Worm (Caenorhabditis elegans) whole organism, L2 larva: ENCODE measurements around the gene nas-19.
A peak's percentile ranks its signal among the peaks of the same experiment; 100 is the strongest.

Source experiments
- C34F6.9 ChIP-seq: fragments of 150-350 bp; optimal IDR thresholded peaks from 2 replicates; lab custom pipeline; 2014; ENCODE audit warnings: missing biosample characterization, missing genetic modification characterization
- R02D3.7 ChIP-seq: fragments of 150-350 bp; optimal IDR thresholded peaks from 2 replicates; lab custom pipeline; 2014; ENCODE audit warnings: missing biosample characterization, missing genetic modification characterization
- Y55F3AM.14 ChIP-seq: fragments of 200-800 bp; sonication (Bioruptor generic); optimal IDR thresholded peaks from 2 replicates; lab custom pipeline; 2018; ENCODE audit warnings: mild to moderate bottlenecking, missing genetic modification characterization, missing compliant biosample characterization
- ZK546.5 ChIP-seq: sonication (generic microtip); optimal IDR thresholded peaks from 2 replicates; lab custom pipeline; 2017; ENCODE audit warnings: missing biosample characterization, missing genetic modification characterization
- alr-1 ChIP-seq: fragments of 150-350 bp; optimal IDR thresholded peaks from 2 replicates; lab custom pipeline; 2014; ENCODE audit warnings: missing biosample characterization, missing genetic modification characterization
- ama-1 ChIP-seq: fragments of 150-350 bp; optimal IDR thresholded peaks from 2 replicates; lab custom pipeline; 2018; ENCODE audit warnings: inconsistent platforms
- blmp-1 ChIP-seq: sonication (generic microtip); optimal IDR thresholded peaks from 2 replicates; lab custom pipeline; 2017; ENCODE audit warnings: missing genetic modification characterization, mild to moderate bottlenecking, missing compliant biosample characterization, antibody characterized with exemption, moderate library complexity; ENCODE audit not compliant: insufficient read depth
- ceh-16 ChIP-seq: fragments of 150-350 bp; optimal IDR thresholded peaks from 2 replicates; lab custom pipeline; 2014; ENCODE audit warnings: missing biosample characterization, missing genetic modification characterization
- ceh-82 ChIP-seq: fragments of 150-350 bp; optimal IDR thresholded peaks from 2 replicates; lab custom pipeline; 2014; ENCODE audit warnings: missing biosample characterization, missing genetic modification characterization
- crh-2 ChIP-seq: sonication (generic microtip); optimal IDR thresholded peaks from 2 replicates; lab custom pipeline; 2017; ENCODE audit warnings: missing biosample characterization, missing genetic modification characterization
- dmd-4 ChIP-seq: sonication (generic microtip); optimal IDR thresholded peaks from 2 replicates; lab custom pipeline; 2017; ENCODE audit warnings: missing biosample characterization, missing genetic modification characterization
- egl-27 ChIP-seq: sonication (generic microtip); optimal IDR thresholded peaks from 3 replicates; lab custom pipeline; 2017; ENCODE audit warnings: missing biosample characterization, missing genetic modification reagents, missing genetic modification characterization
- elt-1 ChIP-seq: fragments of 150-350 bp; optimal IDR thresholded peaks from 2 replicates; lab custom pipeline; 2014; ENCODE audit warnings: missing biosample characterization, missing genetic modification characterization
- elt-3 ChIP-seq: sonication (generic microtip); optimal IDR thresholded peaks from 2 replicates; lab custom pipeline; 2017; ENCODE audit warnings: missing biosample characterization, missing genetic modification characterization
- fos-1 ChIP-seq: fragments of 150-350 bp; optimal IDR thresholded peaks from 2 replicates; lab custom pipeline; 2014; ENCODE audit warnings: missing biosample characterization, missing genetic modification characterization
- lin-11 ChIP-seq: fragments of 150-350 bp; sonication (generic microtip); optimal IDR thresholded peaks from 2 replicates; lab custom pipeline; 2014; ENCODE audit warnings: missing biosample characterization, missing genetic modification characterization, inconsistent platforms, mixed read lengths
- lin-39 ChIP-seq: fragments of 150-350 bp; optimal IDR thresholded peaks from 2 replicates; lab custom pipeline; 2014; ENCODE audit warnings: missing biosample characterization, missing genetic modification reagents, missing genetic modification characterization
- lsy-2 ChIP-seq, 2 experiments: fragments of 150-350 bp in 1 of 2; sonication (generic microtip) in 1 of 2; optimal IDR thresholded peaks; 2 replicates each; lab custom pipeline; 2014 to 2017; ENCODE audit warnings: missing biosample characterization in 2 of 2, missing genetic modification characterization in 2 of 2
- mab-5 ChIP-seq: fragments of 150-350 bp; optimal IDR thresholded peaks from 2 replicates; lab custom pipeline; 2014; ENCODE audit warnings: missing biosample characterization, missing genetic modification characterization
- mbf-1 ChIP-seq: sonication (generic microtip); optimal IDR thresholded peaks from 2 replicates; lab custom pipeline; 2017; ENCODE audit warnings: missing biosample characterization, missing genetic modification characterization
- mdl-1 ChIP-seq, 2 experiments: fragments of 150-350 bp in 1 of 2; sonication (generic microtip) in 1 of 2; optimal IDR thresholded peaks; 2 replicates each; lab custom pipeline; 2017; ENCODE audit warnings: missing biosample characterization in 2 of 2, missing genetic modification characterization in 2 of 2
- nhr-10 ChIP-seq: sonication (generic microtip); optimal IDR thresholded peaks from 2 replicates; lab custom pipeline; 2017; ENCODE audit warnings: missing biosample characterization, missing genetic modification characterization
- nhr-11 ChIP-seq: fragments of 150-350 bp; optimal IDR thresholded peaks from 2 replicates; lab custom pipeline; 2014; ENCODE audit warnings: missing biosample characterization, missing genetic modification characterization
- nhr-129 ChIP-seq: fragments of 150-350 bp; optimal IDR thresholded peaks from 2 replicates; lab custom pipeline; 2014; ENCODE audit warnings: missing biosample characterization, missing genetic modification characterization
- nhr-21 ChIP-seq: fragments of 150-350 bp; optimal IDR thresholded peaks from 2 replicates; lab custom pipeline; 2014; ENCODE audit warnings: missing biosample characterization, missing genetic modification characterization
- nhr-23 ChIP-seq: fragments of 150-350 bp; optimal IDR thresholded peaks from 2 replicates; lab custom pipeline; 2014; ENCODE audit warnings: missing biosample characterization, missing genetic modification reagents, missing genetic modification characterization
- nhr-237 ChIP-seq: fragments of 150-350 bp; optimal IDR thresholded peaks from 2 replicates; lab custom pipeline; 2014; ENCODE audit warnings: missing biosample characterization, missing genetic modification characterization
- nhr-25 ChIP-seq: fragments of 150-350 bp; sonication (generic microtip); optimal IDR thresholded peaks from 3 replicates; lab custom pipeline; 2014; ENCODE audit warnings: missing biosample characterization, missing genetic modification characterization
- nhr-6 ChIP-seq: fragments of 150-350 bp; optimal IDR thresholded peaks from 2 replicates; lab custom pipeline; 2014; ENCODE audit warnings: missing biosample characterization, missing genetic modification characterization
- nhr-77 ChIP-seq: fragments of 150-350 bp; optimal IDR thresholded peaks from 2 replicates; lab custom pipeline; 2014; ENCODE audit warnings: missing biosample characterization, missing genetic modification characterization
- peb-1 ChIP-seq: fragments of 150-350 bp; optimal IDR thresholded peaks from 2 replicates; lab custom pipeline; 2014; ENCODE audit warnings: missing biosample characterization, missing genetic modification characterization
- sem-4 ChIP-seq: fragments of 150-350 bp; optimal IDR thresholded peaks from 2 replicates; lab custom pipeline; 2014; ENCODE audit warnings: missing biosample characterization, missing genetic modification reagents, missing genetic modification characterization
- skn-1 ChIP-seq: sonication (generic microtip); optimal IDR thresholded peaks from 2 replicates; lab custom pipeline; 2017; ENCODE audit warnings: missing biosample characterization, missing genetic modification characterization
- sma-9 ChIP-seq, 2 experiments: fragments of 150-350 bp in 1 of 2; sonication (generic microtip) in 1 of 2; optimal IDR thresholded peaks; 2 replicates each; lab custom pipeline; 2014 to 2016; ENCODE audit warnings: missing genetic modification characterization in 2 of 2, mild to moderate bottlenecking in 1 of 2, missing biosample characterization in 1 of 2, missing compliant biosample characterization in 1 of 2, missing genetic modification reagents in 1 of 2, moderate library complexity in 1 of 2
- snpc-4 ChIP-seq: fragments of 150-350 bp; optimal IDR thresholded peaks from 2 replicates; lab custom pipeline; 2014; ENCODE audit warnings: missing biosample characterization, missing genetic modification characterization
- unc-39 ChIP-seq: fragments of 150-350 bp; optimal IDR thresholded peaks from 2 replicates; lab custom pipeline; 2014; ENCODE audit warnings: missing biosample characterization, missing genetic modification characterization
- unc-55 ChIP-seq: fragments of 150-350 bp; sonication (generic microtip); optimal IDR thresholded peaks from 3 replicates; lab custom pipeline; 2014; ENCODE audit warnings: missing biosample characterization, missing genetic modification reagents, missing genetic modification characterization
- unc-62 ChIP-seq: fragments of 150-350 bp; optimal IDR thresholded peaks from 2 replicates; lab custom pipeline; 2014; ENCODE audit warnings: missing biosample characterization, missing genetic modification reagents, missing genetic modification characterization
- zag-1 ChIP-seq: fragments of 150-350 bp; optimal IDR thresholded peaks from 2 replicates; lab custom pipeline; 2014; ENCODE audit warnings: missing biosample characterization, missing genetic modification characterization
- ztf-1 ChIP-seq: fragments of 200-800 bp; sonication (Bioruptor generic); conservative IDR thresholded peaks from 2 replicates; pipeline ENCODE4 v1.3.6; 2022; ENCODE audit warnings: missing genetic modification characterization, missing compliant biosample characterization
- ztf-11 ChIP-seq: sonication (generic microtip); optimal IDR thresholded peaks from 2 replicates; lab custom pipeline; 2017; ENCODE audit warnings: missing biosample characterization, missing genetic modification characterization
- ztf-4 ChIP-seq: fragments of 150-350 bp; optimal IDR thresholded peaks from 2 replicates; lab custom pipeline; 2014; ENCODE audit warnings: missing biosample characterization, missing genetic modification characterization

The nas-19 gene

ce11 chrV:11428728-11429127, 26.2 kb upstream of the nas-19 start:
- peak; percentile 36 for TF ChIP-seq C34F6.9 (tag; lab: Kevin White, UChicago)
- TF ChIP-seq blmp-1 (tag; lab: Kevin White, UChicago): no peak
- no peak for TF ChIP-seq mab-5 (tag; lab: Kevin White, UChicago)
- TF ChIP-seq nhr-25 (tag; lab: Kevin White, UChicago): no peak
- TF ChIP-seq zag-1 (tag; lab: Kevin White, UChicago): peak; percentile 43

DNA sequence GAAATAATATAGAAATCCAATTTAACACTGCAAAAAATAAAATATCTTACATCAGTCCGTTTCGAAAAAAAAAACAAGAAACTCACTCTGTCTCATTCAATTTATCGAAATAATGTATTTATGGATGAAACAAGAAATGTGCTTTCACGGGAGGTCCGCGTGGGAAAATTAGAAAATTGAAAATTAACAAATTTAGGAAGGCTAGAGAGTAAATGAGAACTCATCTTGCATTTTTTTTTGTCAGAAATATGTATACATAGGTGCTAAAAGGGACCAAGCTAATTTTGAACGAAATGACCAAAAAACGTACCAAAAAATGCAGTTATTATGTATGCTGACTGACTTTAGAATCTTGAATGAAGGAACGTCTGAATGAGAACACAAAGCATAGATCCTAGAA, 22.1 kb upstream of the nas-19 start, which contains the start of gene T26H10.2:
T26H10.2 (minus strand) TSS at position 101 of the 400 bp plus-strand sequence.
- no peak for TF ChIP-seq ztf-4
- TF ChIP-seq alr-1 (tag; lab: Kevin White, UChicago): no peak
- no peak for TF ChIP-seq sem-4

ce11 chrV:11421605-11422004, 19.1 kb upstream of the nas-19 start, which contains the start of gene des-2:
TSS of gene des-2 (minus strand) at chrV:11421705.
- TF ChIP-seq lsy-2 (tag; optimal IDR thresholded peaks at IDR 0.05; lab: Kevin White, UChicago) (no peak), skn-1 (tag; lab: Kevin White, UChicago) (no peak), nhr-23 (no peak), elt-3 (no peak), crh-2 (tag; lab: Kevin White, UChicago) (no peak), nhr-237 (no peak), unc-55 (GFP tag; lab: Kevin White, UChicago) (no peak), snpc-4 (no peak), ztf-11 (tag; lab: Kevin White, UChicago) (no peak), fos-1 (tag; lab: Kevin White, UChicago) (no peak)

ce11 chrV:11415059-11415458, 12.5 kb upstream of the nas-19 start, which contains the start of gene deg-3:
TSS of gene deg-3 (minus strand) at chrV:11415159.
- TF ChIP-seq sem-4: no peak
- TF ChIP-seq ceh-16 (tag; lab: Kevin White, UChicago): no peak
- no peak for TF ChIP-seq C34F6.9 (tag; lab: Kevin White, UChicago)
- TF ChIP-seq nhr-10: no peak
- TF ChIP-seq mdl-1 (tag; optimal IDR thresholded peaks at IDR 0.05; lab: Kevin White, UChicago): no peak
- TF ChIP-seq alr-1 (tag; lab: Kevin White, UChicago): no peak
- TF ChIP-seq nhr-6 (tag; lab: Kevin White, UChicago): no peak
- TF ChIP-seq mbf-1 (tag; lab: Kevin White, UChicago): no peak
- no peak for TF ChIP-seq nhr-21
- TF ChIP-seq unc-62 (GFP tag; lab: Kevin White, UChicago): no peak
- no peak for TF ChIP-seq unc-55 (GFP tag; lab: Kevin White, UChicago)
- no peak for TF ChIP-seq dmd-4
- no peak for TF ChIP-seq crh-2 (tag; lab: Kevin White, UChicago)

ce11 chrV:11412125-11412524, 9.6 kb upstream of the nas-19 start:
- TF ChIP-seq unc-39 (no peak), lin-11 (no peak), ztf-11 (tag; lab: Kevin White, UChicago) (no peak), alr-1 (tag; lab: Kevin White, UChicago) (no peak), ZK546.5 (tag; lab: Kevin White, UChicago) (no peak), nhr-129 (tag; lab: Kevin White, UChicago) (peak; percentile 48), sma-9 (GFP tag; optimal IDR thresholded peaks at IDR 0.05; lab: Kevin White, UChicago) (peak; percentile 63), sma-9 (tag; optimal IDR thresholded peaks at IDR 0.05; lab: Kevin White, UChicago) (no peak), elt-1 (tag; lab: Kevin White, UChicago) (no peak), unc-55 (GFP tag; lab: Kevin White, UChicago) (no peak), peb-1 (tag; lab: Kevin White, UChicago) (no peak), mbf-1 (tag; lab: Kevin White, UChicago) (no peak), blmp-1 (tag; lab: Kevin White, UChicago) (no peak), nhr-23 (no peak), sem-4 (no peak), elt-3 (no peak), mab-5 (tag; lab: Kevin White, UChicago) (no peak), nhr-77 (tag; lab: Kevin White, UChicago) (no peak), nhr-10 (no peak), nhr-21 (peak; percentile 13), zag-1 (tag; lab: Kevin White, UChicago) (no peak), ztf-1 (GFP tag; lab: Robert Waterston, UW) (no peak), fos-1 (tag; lab: Kevin White, UChicago) (peak; percentile 61), ceh-82 (tag; lab: Kevin White, UChicago) (no peak), mdl-1 (tag; optimal IDR thresholded peaks at IDR 0.05; lab: Kevin White, UChicago) (no peak), nhr-237 (no peak), nhr-11 (no peak), C34F6.9 (tag; lab: Kevin White, UChicago) (no peak), ama-1 (lab: Kevin White, UChicago) (no peak), Y55F3AM.14 (GFP tag; lab: Kevin White, UChicago) (no peak), unc-62 (GFP tag; lab: Kevin White, UChicago) (no peak), snpc-4 (peak; percentile 65), nhr-6 (tag; lab: Kevin White, UChicago) (no peak), R02D3.7 (tag; lab: Kevin White, UChicago) (no peak), lin-39 (no peak), ceh-16 (tag; lab: Kevin White, UChicago) (no peak), nhr-25 (tag; lab: Kevin White, UChicago) (no peak), egl-27 (peak; percentile 15)
